Fruit fly (Drosophila melanogaster) whole organism, wandering third instar larva: ENCODE data around the gene klar.

ENCODE experiments used
- CrebA ChIP-seq: fragments of 200-800 bp; sonication (Bioruptor generic); optimal IDR thresholded peaks from 2 replicates; lab custom pipeline; 2016; ENCODE audit warnings: missing biosample characterization, mild to moderate bottlenecking, missing genetic modification characterization, borderline replicate concordance
- Sp1 ChIP-seq: fragments of 200-800 bp; sonication (Bioruptor generic); optimal IDR thresholded peaks from 3 replicates; lab custom pipeline; 2019; ENCODE audit warnings: missing biosample characterization, mild to moderate bottlenecking, missing genetic modification characterization, moderate library complexity
- br ChIP-seq: fragments of 200-800 bp; sonication (Bioruptor generic); optimal IDR thresholded peaks from 2 replicates; lab custom pipeline; 2016; ENCODE audit warnings: missing biosample characterization, missing genetic modification characterization
- pan ChIP-seq: fragments of >200 bp; optimal IDR thresholded peaks from 2 replicates; lab custom pipeline; 2017
- psq ChIP-seq: fragments of 200-800 bp; sonication (Bioruptor generic); optimal IDR thresholded peaks from 3 replicates; lab custom pipeline; 2017; ENCODE audit warnings: missing biosample characterization, mild to moderate bottlenecking, missing genetic modification characterization, moderate library complexity
- usp ChIP-seq: fragments of >200 bp; optimal IDR thresholded peaks from 2 replicates; lab custom pipeline; 2017; ENCODE audit warnings: missing biosample characterization, missing genetic modification characterization

DNA sequence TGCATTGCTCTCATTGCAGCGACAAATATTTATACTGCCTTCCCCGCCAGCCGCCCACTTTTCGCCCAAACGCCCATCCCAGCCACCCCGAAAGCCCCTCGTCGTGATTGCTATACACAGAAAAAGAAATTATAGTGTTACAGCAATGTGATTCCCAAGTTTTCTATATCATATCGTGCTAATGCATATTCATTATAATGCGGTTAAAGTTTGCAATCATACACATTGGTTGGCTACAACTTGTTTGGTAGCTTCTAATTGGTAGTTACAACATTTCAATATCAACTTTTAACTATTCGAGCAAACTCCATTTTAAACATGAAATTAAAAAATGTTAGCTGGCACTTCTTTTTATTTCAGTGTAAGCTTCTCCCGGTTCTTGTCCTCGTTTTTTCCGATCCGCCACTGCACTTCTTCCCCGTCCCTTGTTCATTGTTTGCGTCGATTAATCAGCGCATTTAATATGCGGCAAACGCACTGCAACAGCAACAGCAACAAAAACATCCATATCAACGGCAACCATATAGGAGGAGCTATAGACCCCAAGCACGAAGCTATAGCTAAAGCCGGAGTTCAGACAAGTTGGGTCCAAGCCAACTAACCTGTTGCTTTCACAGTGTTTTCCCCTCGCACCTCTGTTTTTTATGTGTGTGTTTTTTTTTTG lies 25.7 kb upstream of the klar start:
- TF ChIP-seq psq: peak; percentile 65
- TF ChIP-seq CrebA: no peak
- TF ChIP-seq usp (GFP tag; lab: Kevin White, UChicago): no peak
- TF ChIP-seq Sp1 (GFP tag; lab: Kevin White, UChicago): peak; percentile 82
- peak; percentile 73 for TF ChIP-seq br (GFP tag; lab: Kevin White, UChicago)
- no peak for TF ChIP-seq pan
